Worm (Caenorhabditis elegans) whole organism, L4/young adult: ENCODE data around the gene aldo-1.

Experiments
- W03F9.2 ChIP-seq: fragments of 150-350 bp; optimal IDR thresholded peaks from 2 replicates; lab custom pipeline; 2014; ENCODE audit warnings: missing biosample characterization, missing genetic modification characterization
- dao-5 ChIP-seq: sonication (generic microtip); optimal IDR thresholded peaks from 2 replicates; lab custom pipeline; 2016; ENCODE audit warnings: missing genotype, missing genetic modification characterization, moderate library complexity, missing compliant biosample characterization
- him-1 ChIP-seq: sonication (generic microtip); optimal IDR thresholded peaks from 2 replicates; lab custom pipeline; 2016; ENCODE audit warnings: missing genotype, missing genetic modification reagents, missing genetic modification characterization, missing compliant biosample characterization

aldo-1 gene

DNA sequence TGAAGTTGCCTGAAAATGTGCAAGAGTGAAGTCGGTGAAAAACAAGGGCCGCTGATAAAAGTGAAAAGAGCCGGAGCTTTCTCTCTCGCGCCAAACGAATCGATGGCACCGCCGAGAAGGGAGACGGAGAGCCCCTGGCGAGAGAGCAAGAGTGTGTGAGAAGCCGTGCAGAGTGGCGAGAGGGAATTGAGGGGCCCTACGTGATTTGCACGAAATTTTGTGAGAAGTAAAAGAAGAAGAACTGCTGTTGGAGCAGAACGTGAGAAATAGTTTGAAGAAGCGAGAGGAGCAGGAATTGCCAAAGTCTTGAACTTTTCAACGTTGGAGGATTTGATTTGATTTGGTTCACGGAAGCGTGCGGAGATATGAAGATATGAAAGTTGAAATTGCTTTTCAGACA is at the start of gene aldo-1:
Gene aldo-1, minus strand, starts transcription at position 9 of the 400 bp plus-strand sequence.
- peak; percentile 45 for TF ChIP-seq him-1 (tag; lab: Kevin White, UChicago)
- no peak for TF ChIP-seq dao-5 (tag; lab: Kevin White, UChicago)

DNA sequence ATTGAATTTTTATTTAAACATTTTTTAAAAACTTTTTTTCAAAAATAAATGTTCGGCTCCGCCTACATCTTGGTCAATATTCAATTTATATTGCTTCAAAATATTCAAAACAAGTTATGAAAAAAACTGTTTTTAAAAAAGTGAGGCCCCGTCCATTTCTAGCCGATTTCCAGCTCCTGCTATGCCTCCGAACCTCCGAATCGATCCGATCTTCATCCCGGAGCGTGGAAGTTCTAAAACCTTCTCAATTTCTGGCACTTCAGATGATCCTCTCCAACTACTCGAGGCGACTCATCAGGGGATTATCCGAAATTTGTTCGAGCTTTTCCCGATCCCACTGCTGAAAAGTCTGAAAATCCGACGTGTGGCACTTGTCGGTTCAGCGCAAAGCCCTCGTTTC is 49.5 kb upstream of the aldo-1 start:
- TF ChIP-seq him-1 (tag; lab: Kevin White, UChicago) (no peak), W03F9.2 (tag; lab: Kevin White, UChicago) (no peak)

DNA sequence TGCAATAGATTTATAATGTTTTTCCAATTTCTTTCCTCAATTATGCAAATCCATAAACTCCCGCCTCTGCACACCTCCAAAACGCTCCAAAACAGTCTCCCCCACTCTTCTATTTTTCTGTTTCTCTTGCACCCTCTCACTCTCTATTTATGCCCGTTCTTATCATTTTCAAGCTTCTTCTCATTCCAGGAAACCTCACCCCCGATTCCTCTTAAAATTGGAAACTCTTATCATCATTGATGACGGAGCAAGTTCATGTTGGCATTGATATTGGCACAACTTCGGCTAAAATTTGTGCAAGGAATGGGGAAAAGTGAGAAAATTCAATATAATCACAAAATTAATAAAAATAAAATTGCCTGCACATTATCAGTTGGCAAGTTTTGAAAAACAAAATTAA is 43.1 kb upstream of the aldo-1 start, which contains the start of gene shpk-1:
Gene shpk-1, plus strand, starts transcription at position 188 of the 400 bp plus-strand sequence.
- no peak for TF ChIP-seq him-1 (tag; lab: Kevin White, UChicago)
- no peak for TF ChIP-seq W03F9.2 (tag; lab: Kevin White, UChicago)
- no peak for TF ChIP-seq dao-5 (tag; lab: Kevin White, UChicago)

DNA sequence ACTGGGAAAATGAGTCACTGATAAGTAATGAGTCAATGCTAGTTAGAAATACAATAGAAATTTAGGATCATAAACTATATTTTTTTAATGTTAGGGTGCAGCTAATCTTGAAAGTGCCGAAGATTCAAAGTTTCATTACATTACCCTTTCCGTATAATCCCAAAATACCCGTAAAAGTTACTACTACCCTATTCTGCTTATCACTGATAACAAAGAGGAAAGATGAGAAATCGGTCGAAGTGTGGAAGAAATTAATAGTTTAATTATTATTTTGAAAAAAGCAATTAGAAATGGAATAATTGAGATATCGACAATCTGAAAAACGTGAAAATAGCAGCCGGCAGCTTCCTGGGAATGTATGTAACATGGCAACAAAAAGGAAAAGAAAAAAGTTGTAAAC is 42.1 kb upstream of the aldo-1 start:
- TF ChIP-seq dao-5 (tag; lab: Kevin White, UChicago) (no peak), him-1 (tag; lab: Kevin White, UChicago) (no peak), W03F9.2 (tag; lab: Kevin White, UChicago) (no peak)

DNA sequence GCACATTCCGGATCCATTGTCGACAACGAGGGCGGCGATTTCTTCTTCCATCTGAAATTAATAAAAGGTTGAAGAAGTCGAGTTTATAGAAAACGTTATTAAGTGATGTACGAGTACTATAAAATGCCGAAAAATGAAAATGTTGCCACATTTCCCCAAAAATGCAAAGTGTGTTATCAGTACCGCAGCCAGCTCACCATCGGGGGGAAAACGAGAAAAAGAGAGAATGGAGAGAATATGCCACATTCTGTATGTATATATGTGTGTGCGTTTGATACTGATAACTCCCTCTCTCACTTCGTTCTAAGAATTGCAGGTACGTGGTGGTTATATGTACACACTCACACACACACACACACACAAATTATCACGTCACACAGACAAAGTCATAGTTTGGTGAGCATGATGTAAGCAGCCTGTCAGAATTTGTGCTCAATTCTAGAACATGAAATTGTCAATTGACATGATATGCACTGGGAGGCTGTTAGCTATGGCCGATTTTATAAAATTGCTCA is 41.3 kb upstream of the aldo-1 start, which contains the start of gene act-5:
Gene act-5, minus strand, starts transcription at position 51 of the 515 bp plus-strand sequence.
- TF ChIP-seq W03F9.2 (tag; lab: Kevin White, UChicago) (no peak), him-1 (tag; lab: Kevin White, UChicago) (no peak), dao-5 (tag; lab: Kevin White, UChicago) (peak; percentile 34)

DNA sequence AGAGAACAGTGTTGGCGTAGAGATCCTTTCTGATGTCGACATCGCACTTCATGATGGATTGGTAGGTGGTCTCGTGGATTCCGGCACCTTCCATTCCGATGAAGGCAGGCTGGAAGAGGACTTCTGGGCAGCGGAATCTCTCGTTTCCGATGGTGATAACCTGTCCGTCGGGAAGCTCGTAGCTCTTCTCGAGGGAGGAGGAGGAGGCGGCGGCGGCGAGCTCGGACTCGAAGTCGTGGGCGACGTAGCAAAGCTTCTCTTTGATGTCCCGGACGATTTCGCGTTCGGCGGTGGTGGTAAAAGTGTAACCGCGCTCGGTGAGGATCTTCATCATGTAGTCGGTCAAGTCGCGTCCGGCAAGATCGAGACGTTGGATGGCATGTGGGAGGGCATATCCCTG is 40.1 kb upstream of the aldo-1 start:
- TF ChIP-seq him-1 (tag; lab: Kevin White, UChicago), result no peak
- no peak for TF ChIP-seq W03F9.2 (tag; lab: Kevin White, UChicago)
- TF ChIP-seq dao-5 (tag; lab: Kevin White, UChicago), result no peak

DNA sequence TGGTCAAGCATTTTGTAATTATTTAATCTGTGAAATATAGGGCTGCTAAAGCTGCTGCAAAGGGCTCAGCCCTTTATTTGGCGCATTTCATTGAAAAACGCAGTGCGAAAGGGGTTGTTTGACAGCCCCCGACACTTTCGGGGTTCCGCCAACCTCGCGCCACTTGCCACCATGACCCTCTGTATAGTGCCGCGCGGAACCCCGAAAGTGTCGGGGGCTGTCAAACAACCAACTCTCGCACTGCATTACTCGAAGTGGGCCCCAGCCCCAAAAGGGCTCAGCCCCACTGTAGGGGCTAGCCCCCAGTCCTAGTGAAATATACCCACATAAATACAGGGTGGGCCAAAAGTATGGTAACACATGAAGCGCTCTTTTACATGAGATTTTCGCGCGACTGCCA is 35.5 kb upstream of the aldo-1 start:
- TF ChIP-seq dao-5 (tag; lab: Kevin White, UChicago), result no peak
- no peak for TF ChIP-seq him-1 (tag; lab: Kevin White, UChicago)
- no peak for TF ChIP-seq W03F9.2 (tag; lab: Kevin White, UChicago)

DNA sequence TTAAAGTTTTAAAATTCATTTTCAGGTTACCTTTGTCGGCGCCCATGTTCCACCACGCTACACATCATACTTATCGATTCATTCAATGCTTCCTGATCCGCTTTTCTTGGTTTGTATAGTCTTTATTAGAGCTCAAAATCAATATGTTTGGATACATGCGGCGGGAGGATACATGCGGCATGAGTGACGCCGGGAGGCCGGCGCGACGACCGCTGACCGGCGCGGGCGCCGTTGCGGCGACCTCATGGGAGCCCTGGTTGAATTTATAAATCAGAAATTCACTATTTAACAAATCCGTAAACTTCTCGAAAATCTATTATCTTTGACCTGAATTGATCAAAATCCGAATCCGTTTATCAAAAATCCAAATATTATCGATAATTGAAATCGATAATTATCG is 17.0 kb upstream of the aldo-1 start:
- TF ChIP-seq dao-5 (tag; lab: Kevin White, UChicago) (no peak), him-1 (tag; lab: Kevin White, UChicago) (no peak), W03F9.2 (tag; lab: Kevin White, UChicago) (no peak)

DNA sequence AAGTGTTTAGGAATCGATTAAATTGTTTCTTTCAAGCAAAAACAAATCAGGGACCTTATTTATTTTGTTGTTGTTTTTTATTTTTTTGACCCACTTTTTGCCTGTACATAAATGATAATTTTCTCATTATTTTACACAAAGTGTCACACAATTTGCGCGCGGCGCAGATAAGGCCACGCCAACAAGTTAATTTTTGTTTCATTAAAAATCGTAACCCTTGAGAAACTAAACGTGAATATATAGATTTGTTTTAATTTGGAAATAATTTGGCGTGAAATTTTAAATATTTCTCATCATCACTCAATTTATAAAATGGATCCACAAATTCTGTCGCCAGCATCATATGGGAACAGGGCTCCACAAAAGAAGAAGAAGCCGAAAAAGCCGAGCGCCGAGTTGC is 15.8 kb upstream of the aldo-1 start, which contains the start of gene T05D4.5:
Gene T05D4.5, plus strand, starts transcription at position 301 of the 400 bp plus-strand sequence.
- TF ChIP-seq W03F9.2 (tag; lab: Kevin White, UChicago), result no peak
- no peak for TF ChIP-seq him-1 (tag; lab: Kevin White, UChicago)
- TF ChIP-seq dao-5 (tag; lab: Kevin White, UChicago), result no peak

DNA sequence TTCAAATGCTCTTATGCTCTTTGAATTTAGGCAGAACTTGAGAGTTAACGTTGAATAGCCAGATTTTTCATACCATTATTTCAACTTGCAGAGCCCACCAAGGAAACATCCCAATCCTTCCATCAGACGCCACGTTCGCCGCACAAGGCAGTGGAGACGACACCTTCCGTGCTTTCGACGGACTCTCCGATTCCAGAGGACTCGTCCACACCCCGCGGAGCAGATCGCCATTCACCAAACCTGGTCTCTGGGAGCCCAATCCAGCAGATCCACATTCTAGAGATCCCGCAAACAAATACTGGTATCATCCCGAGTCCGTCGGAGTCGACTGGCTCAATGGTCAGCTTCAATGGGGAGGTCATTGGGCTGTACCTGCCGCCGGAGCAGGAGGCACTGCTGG is 15.3 kb upstream of the aldo-1 start:
- TF ChIP-seq dao-5 (tag; lab: Kevin White, UChicago) (no peak), him-1 (tag; lab: Kevin White, UChicago) (no peak), W03F9.2 (tag; lab: Kevin White, UChicago) (no peak)

DNA sequence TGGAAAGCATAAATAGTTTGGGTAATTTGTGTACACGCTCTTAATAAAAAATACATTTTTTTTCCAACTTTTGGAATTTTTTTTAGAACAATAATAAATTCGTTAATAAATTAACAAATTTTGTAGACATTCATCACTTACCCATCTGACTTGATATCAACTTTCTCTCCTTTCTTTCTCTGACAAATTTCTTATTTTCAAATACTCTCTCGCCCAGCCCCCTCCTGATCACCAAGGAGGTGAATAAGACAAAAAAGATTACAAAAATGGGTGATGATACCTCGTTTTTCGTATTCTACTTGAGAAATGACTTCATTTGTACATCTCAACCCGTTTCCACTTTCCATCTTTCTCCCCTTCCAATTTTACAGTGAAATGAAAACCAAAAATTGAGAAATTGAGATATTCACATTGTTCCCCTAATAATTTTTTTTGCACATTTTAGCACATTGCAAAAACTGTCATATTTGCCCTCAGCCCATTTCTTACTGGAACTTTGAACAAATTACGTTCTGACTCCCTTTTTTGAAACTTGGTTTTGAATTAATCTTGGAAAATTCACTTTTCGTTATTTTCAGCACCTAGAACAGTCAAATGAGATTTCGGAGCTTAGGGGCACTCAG is 11.0 kb upstream of the aldo-1 start, which contains the start of gene osm-7:
Gene osm-7, plus strand, starts transcription at position 573 of the 623 bp plus-strand sequence.
- no peak for TF ChIP-seq dao-5 (tag; lab: Kevin White, UChicago)
- no peak for TF ChIP-seq W03F9.2 (tag; lab: Kevin White, UChicago)
- no peak for TF ChIP-seq him-1 (tag; lab: Kevin White, UChicago)

DNA sequence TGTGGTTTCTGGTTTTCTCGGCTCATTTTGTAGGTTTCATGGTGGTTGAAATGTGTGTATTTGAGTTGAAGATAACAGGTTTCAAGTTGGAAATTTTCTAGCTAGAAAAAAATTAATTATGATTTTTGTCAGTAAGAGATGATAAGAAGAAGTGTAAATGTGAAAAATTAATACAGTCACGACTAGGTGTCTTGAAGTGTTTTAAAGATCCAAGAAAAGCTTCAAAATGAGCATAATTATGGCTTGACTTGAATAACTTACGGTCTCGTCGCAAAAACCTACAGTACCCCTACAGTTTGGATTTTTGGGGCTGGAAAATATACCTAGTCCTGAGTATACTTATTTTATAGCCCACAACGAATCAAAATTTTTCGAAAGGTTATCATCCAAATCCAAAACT is 5.6 kb upstream of the aldo-1 start, which contains the start of gene exc-12:
Gene exc-12, minus strand, starts transcription at position 101 of the 400 bp plus-strand sequence.
- TF ChIP-seq dao-5 (tag; lab: Kevin White, UChicago) (no peak), him-1 (tag; lab: Kevin White, UChicago) (no peak), W03F9.2 (tag; lab: Kevin White, UChicago) (no peak)

DNA sequence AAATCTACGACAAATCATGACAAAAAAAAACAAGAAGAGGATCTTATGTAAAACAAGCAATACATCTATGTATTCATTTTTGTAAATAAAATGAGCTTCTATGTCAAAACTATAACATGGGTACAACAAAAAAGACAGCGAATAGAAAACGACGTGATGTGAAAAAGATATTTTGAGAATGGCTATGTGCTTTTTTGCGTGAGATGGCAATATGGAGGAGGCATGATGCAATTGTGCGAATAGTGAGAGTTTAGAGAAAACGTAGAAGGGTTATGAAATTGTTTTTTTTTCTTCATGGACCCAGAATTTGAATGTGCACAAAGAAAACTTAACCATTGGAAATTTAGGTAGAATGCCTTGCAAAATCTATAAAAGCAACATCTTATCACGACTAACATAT is 1.2 kb upstream of the aldo-1 start:
- no peak for TF ChIP-seq W03F9.2 (tag; lab: Kevin White, UChicago)
- no peak for TF ChIP-seq dao-5 (tag; lab: Kevin White, UChicago)
- TF ChIP-seq him-1 (tag; lab: Kevin White, UChicago), result no peak

DNA sequence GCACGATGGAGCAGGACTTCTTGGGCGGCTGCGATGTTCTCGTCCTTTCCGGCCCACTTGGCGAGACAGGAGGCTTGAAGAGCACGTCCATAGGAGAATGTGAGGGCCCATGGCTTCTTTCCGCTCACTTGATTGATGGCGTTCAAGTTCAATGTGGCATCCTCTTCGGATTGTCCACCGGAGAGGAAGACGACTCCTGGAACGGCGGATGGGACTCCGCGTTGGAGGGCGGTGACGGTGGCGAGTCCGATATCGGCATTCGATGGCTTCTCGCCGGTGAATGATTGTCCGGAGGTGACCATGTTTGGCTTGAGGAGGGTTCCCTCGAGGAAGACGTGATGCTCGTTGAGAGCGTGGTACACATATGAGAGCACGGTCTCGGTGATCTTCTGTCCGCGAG is 1.2 kb downstream of the aldo-1 start:
- TF ChIP-seq him-1 (tag; lab: Kevin White, UChicago), result no peak
- no peak for TF ChIP-seq dao-5 (tag; lab: Kevin White, UChicago)
- no peak for TF ChIP-seq W03F9.2 (tag; lab: Kevin White, UChicago)
